Fruit fly (Drosophila melanogaster) whole organism, prepupa: ENCODE measurements around the gene HipHop.
A peak's percentile ranks its signal among the peaks of the same experiment; 100 is the strongest.

ENCODE experiments used
- CG10631 ChIP-seq: fragments of 200-800 bp; sonication (Bioruptor generic); optimal IDR thresholded peaks from 2 replicates; lab custom pipeline; 2016; ENCODE audit warnings: missing biosample characterization, missing genetic modification characterization
- CG10669 ChIP-seq: fragments of 200-800 bp; sonication (Bioruptor generic); optimal IDR thresholded peaks from 3 replicates; lab custom pipeline; 2018; ENCODE audit warnings: missing biosample characterization, mild to moderate bottlenecking, missing genetic modification characterization, moderate library complexity
- CG11762 ChIP-seq: fragments of 200-800 bp; sonication (Bioruptor generic); optimal IDR thresholded peaks from 3 replicates; lab custom pipeline; 2016; ENCODE audit warnings: missing biosample characterization, missing genetic modification characterization; ENCODE audit not compliant: insufficient read depth
- CG16779 ChIP-seq: fragments of 200-800 bp; sonication (Bioruptor generic); optimal IDR thresholded peaks from 3 replicates; lab custom pipeline; 2017; ENCODE audit warnings: missing biosample characterization, mild to moderate bottlenecking, missing genetic modification characterization
- CG6854 ChIP-seq: fragments of 200-800 bp; sonication (Bioruptor generic); optimal IDR thresholded peaks from 2 replicates; lab custom pipeline; 2017; ENCODE audit warnings: missing biosample characterization, mild to moderate bottlenecking, missing genetic modification characterization
- Ets21C ChIP-seq: fragments of 200-800 bp; sonication (Bioruptor generic); optimal IDR thresholded peaks from 3 replicates; lab custom pipeline; 2016; ENCODE audit warnings: missing biosample characterization, missing genetic modification characterization
- Hr39 ChIP-seq: fragments of 200-800 bp; sonication (Bioruptor generic); optimal IDR thresholded peaks from 2 replicates; lab custom pipeline; 2016; ENCODE audit warnings: missing biosample characterization, missing genetic modification characterization
- Hr4 ChIP-seq: fragments of 200-800 bp; sonication (Bioruptor generic); optimal IDR thresholded peaks from 3 replicates; lab custom pipeline; 2016; ENCODE audit warnings: missing biosample characterization, missing genetic modification characterization
- Sox102F ChIP-seq: fragments of 200-800 bp; sonication (Bioruptor generic); optimal IDR thresholded peaks from 2 replicates; lab custom pipeline; 2016; ENCODE audit warnings: missing biosample characterization, mild to moderate bottlenecking, missing genetic modification characterization
- esn ChIP-seq: fragments of 200-800 bp; sonication (Bioruptor generic); optimal IDR thresholded peaks from 2 replicates; lab custom pipeline; 2016; ENCODE audit warnings: missing biosample characterization, mild to moderate bottlenecking, missing genetic modification characterization, moderate library complexity
- lz ChIP-seq: fragments of 200-800 bp; sonication (Bioruptor generic); optimal IDR thresholded peaks from 3 replicates; lab custom pipeline; 2016; ENCODE audit warnings: missing biosample characterization, missing genetic modification characterization
- net ChIP-seq: fragments of 200-800 bp; sonication (Bioruptor generic); optimal IDR thresholded peaks from 3 replicates; lab custom pipeline; 2016; ENCODE audit warnings: missing biosample characterization, missing genetic modification characterization
- pdm3 ChIP-seq: fragments of 200-800 bp; sonication (Bioruptor generic); optimal IDR thresholded peaks from 3 replicates; lab custom pipeline; 2016; ENCODE audit warnings: missing biosample characterization, missing genetic modification characterization
- vri ChIP-seq: fragments of 200-800 bp; sonication (Bioruptor generic); optimal IDR thresholded peaks from 3 replicates; lab custom pipeline; 2016; ENCODE audit warnings: missing biosample characterization, mild to moderate bottlenecking, missing genetic modification characterization

dm6 chr3L:18863327-18863726, 42.4 kb downstream of the HipHop start, which contains the start of gene CG6865:
- no peak for TF ChIP-seq esn (GFP tag; lab: Kevin White, UChicago)
- no peak for TF ChIP-seq Hr4
- peak; percentile 30 for TF ChIP-seq vri (GFP tag; lab: Kevin White, UChicago)
- TF ChIP-seq CG16779 (tag; lab: Kevin White, UChicago) = no peak
- no peak for TF ChIP-seq lz (GFP tag; lab: Kevin White, UChicago)
- no peak for TF ChIP-seq Sox102F
- no peak for TF ChIP-seq CG10631 (GFP tag; lab: Kevin White, UChicago)
- TF ChIP-seq Ets21C (GFP tag; lab: Kevin White, UChicago) = no peak
- no peak for TF ChIP-seq CG10669 (GFP tag; lab: Kevin White, UChicago)
- no peak for TF ChIP-seq net (GFP tag; lab: Kevin White, UChicago)
- TF ChIP-seq pdm3 = no peak
- TF ChIP-seq CG6854 = no peak
- TF ChIP-seq Hr39 (GFP tag; lab: Kevin White, UChicago) = no peak
- no peak for TF ChIP-seq CG11762 (GFP tag; lab: Kevin White, UChicago)
